Fruit fly (Drosophila melanogaster) whole organism, embryonic: ENCODE data around the gene CG2611.

Source experiments
- Ada2b ChIP-seq: fragments of 200-800 bp; sonication (Bioruptor generic); IDR thresholded peaks from 2 replicates; pipeline ENCODE4 v1.3.6; 2022; ENCODE audit warnings: missing biosample characterization, missing genetic modification characterization
- B-H1 ChIP-seq: fragments of 200-800 bp; sonication (Bioruptor generic); IDR thresholded peaks from 3 replicates; pipeline ENCODE4 v1.3.6; 2022; ENCODE audit warnings: missing biosample characterization, missing genetic modification characterization
- BtbVII ChIP-seq: fragments of 200-800 bp; sonication (Bioruptor generic); optimal IDR thresholded peaks from 3 replicates; lab custom pipeline; 2017; ENCODE audit warnings: missing biosample characterization, mild to moderate bottlenecking, missing genetic modification characterization
- CG10209 ChIP-seq: fragments of 200-800 bp; sonication (Bioruptor generic); optimal IDR thresholded peaks from 3 replicates; lab custom pipeline; 2017; ENCODE audit warnings: missing biosample characterization, mild to moderate bottlenecking, missing genetic modification characterization, missing genetic modification reagents
- CG1024 ChIP-seq: fragments of 200-800 bp; sonication (Bioruptor generic); IDR thresholded peaks from 2 replicates; pipeline ENCODE4 v1.3.6; 2022; ENCODE audit warnings: missing biosample characterization, missing genetic modification characterization
- CG10959 ChIP-seq: fragments of 200-800 bp; sonication (Bioruptor generic); IDR thresholded peaks from 2 replicates; pipeline ENCODE4 v1.3.6; 2022; ENCODE audit warnings: missing biosample characterization, missing genetic modification characterization
- CG11398 ChIP-seq: fragments of 200-800 bp; sonication (Bioruptor generic); optimal IDR thresholded peaks from 2 replicates; lab custom pipeline; 2016; ENCODE audit warnings: missing biosample characterization, missing genetic modification characterization
- CG11456 ChIP-seq: fragments of 200-800 bp; sonication (Bioruptor generic); IDR thresholded peaks from 3 replicates; pipeline ENCODE4 v1.3.6; 2022; ENCODE audit warnings: missing biosample characterization, missing genetic modification characterization
- CG12299 ChIP-seq: fragments of 200-800 bp; sonication (Bioruptor generic); optimal IDR thresholded peaks from 2 replicates; lab custom pipeline; 2018; ENCODE audit warnings: missing biosample characterization, mild to moderate bottlenecking, missing genetic modification characterization
- CG15479 ChIP-seq: fragments of 200-800 bp; sonication (Bioruptor generic); optimal IDR thresholded peaks from 3 replicates; lab custom pipeline; 2019; ENCODE audit warnings: missing biosample characterization, mild to moderate bottlenecking, missing genetic modification characterization, moderate library complexity
- CG16813 ChIP-seq: fragments of 200-800 bp; sonication (Bioruptor generic); IDR thresholded peaks from 3 replicates; pipeline ENCODE4 v1.3.6; 2022; ENCODE audit warnings: missing biosample characterization, missing genetic modification characterization; ENCODE audit not compliant: partially characterized antibody
- CG17359 ChIP-seq: fragments of 200-800 bp; sonication (Bioruptor generic); optimal IDR thresholded peaks from 3 replicates; lab custom pipeline; 2018; ENCODE audit warnings: missing biosample characterization, mild to moderate bottlenecking, missing genetic modification characterization, moderate library complexity
- CG18764 ChIP-seq: fragments of 200-800 bp; sonication (Bioruptor generic); optimal IDR thresholded peaks from 3 replicates; lab custom pipeline; 2016; ENCODE audit warnings: missing biosample characterization, missing genetic modification characterization
- CG32772 ChIP-seq: fragments of 200-800 bp; sonication (Bioruptor generic); IDR thresholded peaks from 2 replicates; pipeline ENCODE4 v1.3.6; 2022; ENCODE audit warnings: missing biosample characterization, missing genetic modification characterization
- CG7963 ChIP-seq: fragments of 200-800 bp; sonication (Bioruptor generic); IDR thresholded peaks from 3 replicates; pipeline ENCODE4 v1.3.6; 2022; ENCODE audit warnings: missing biosample characterization, missing genetic modification characterization; ENCODE audit not compliant: partially characterized antibody
- CG8765 ChIP-seq: fragments of 200-800 bp; sonication (Bioruptor generic); IDR thresholded peaks from 2 replicates; pipeline ENCODE4 v1.3.6; 2022; ENCODE audit warnings: missing biosample characterization, missing genetic modification characterization
- CG9437 ChIP-seq: fragments of 200-800 bp; sonication (Bioruptor generic); optimal IDR thresholded peaks from 2 replicates; lab custom pipeline; 2018; ENCODE audit warnings: missing biosample characterization, mild to moderate bottlenecking, missing genetic modification characterization
- CG9932 ChIP-seq: fragments of 200-800 bp; sonication (Bioruptor generic); IDR thresholded peaks from 2 replicates; pipeline ENCODE4 v1.3.6; 2022; ENCODE audit warnings: missing biosample characterization, missing genetic modification characterization
- D19B ChIP-seq: fragments of 200-800 bp; sonication (Bioruptor generic); optimal IDR thresholded peaks from 2 replicates; lab custom pipeline; 2017; ENCODE audit warnings: missing biosample characterization, mild to moderate bottlenecking, missing genetic modification characterization
- Deaf1 ChIP-seq: fragments of 200-800 bp; optimal IDR thresholded peaks from 3 replicates; lab custom pipeline; 2019; ENCODE audit warnings: missing biosample characterization, mild to moderate bottlenecking, missing genetic modification characterization, moderate library complexity
- HLHmδ ChIP-seq: fragments of 200-800 bp; sonication (Bioruptor generic); optimal IDR thresholded peaks from 2 replicates; lab custom pipeline; 2018; ENCODE audit warnings: missing biosample characterization, mild to moderate bottlenecking, missing genetic modification characterization, moderate library complexity
- Hr78 ChIP-seq, 2 experiments: fragments of 200-800 bp in 1 of 2; fragments of >200 bp in 1 of 2; sonication (Bioruptor generic) in 1 of 2; optimal IDR thresholded peaks; 2 replicates each; lab custom pipeline; 2017 to 2019; ENCODE audit warnings: missing biosample characterization in 2 of 2, missing genetic modification characterization in 2 of 2, mild to moderate bottlenecking in 1 of 2, moderate library complexity in 1 of 2
- MTF-1 ChIP-seq: fragments of 200-800 bp; sonication (Bioruptor generic); optimal IDR thresholded peaks from 2 replicates; lab custom pipeline; 2018; ENCODE audit warnings: missing biosample characterization, mild to moderate bottlenecking, missing genetic modification characterization, borderline replicate concordance
- Mad ChIP-seq: fragments of 200-800 bp; sonication (Bioruptor generic); optimal IDR thresholded peaks from 2 replicates; lab custom pipeline; 2016; ENCODE audit warnings: missing biosample characterization, missing genetic modification characterization
- Myb ChIP-seq: fragments of 200-800 bp; sonication (Bioruptor generic); optimal IDR thresholded peaks from 2 replicates; lab custom pipeline; 2016; ENCODE audit warnings: missing biosample characterization, missing genetic modification characterization
- Pdp1 ChIP-seq, 2 experiments: fragments of 200-800 bp; sonication (Bioruptor generic); optimal IDR thresholded peaks; 3 replicates each; lab custom pipeline; 2016; ENCODE audit warnings: missing biosample characterization in 2 of 2, missing genetic modification characterization in 2 of 2, mild to moderate bottlenecking in 1 of 2, moderate library complexity in 1 of 2
- Sry-δ ChIP-seq: fragments of 200-800 bp; sonication (Bioruptor generic); optimal IDR thresholded peaks from 2 replicates; lab custom pipeline; 2016; ENCODE audit warnings: missing biosample characterization, missing genetic modification characterization
- TFAM ChIP-seq: fragments of 200-800 bp; sonication (Bioruptor generic); optimal IDR thresholded peaks from 2 replicates; lab custom pipeline; 2017; ENCODE audit warnings: missing biosample characterization, missing genetic modification characterization, inconsistent platforms
- Xbp1 ChIP-seq: fragments of 200-800 bp; sonication (Bioruptor generic); optimal IDR thresholded peaks from 3 replicates; lab custom pipeline; 2016; ENCODE audit warnings: missing biosample characterization, mild to moderate bottlenecking, missing genetic modification characterization
- abd-A ChIP-seq: fragments of 200-800 bp; sonication (Bioruptor generic); optimal IDR thresholded peaks from 3 replicates; lab custom pipeline; 2019; ENCODE audit warnings: missing biosample characterization, mild to moderate bottlenecking, missing genetic modification characterization, moderate library complexity
- ap ChIP-seq: fragments of 200-800 bp; sonication (Bioruptor generic); IDR thresholded peaks from 2 replicates; pipeline ENCODE4 v1.3.6; 2022; ENCODE audit warnings: missing biosample characterization, missing genetic modification characterization
- ash1 ChIP-seq: fragments of 200-800 bp; sonication (Bioruptor generic); optimal IDR thresholded peaks from 2 replicates; lab custom pipeline; 2018; ENCODE audit warnings: missing biosample characterization, mild to moderate bottlenecking, missing genetic modification characterization
- cato ChIP-seq: fragments of 200-800 bp; sonication (Bioruptor generic); optimal IDR thresholded peaks from 2 replicates; lab custom pipeline; 2016; ENCODE audit warnings: missing biosample characterization, missing genetic modification characterization, borderline replicate concordance
- crc ChIP-seq: fragments of 200-800 bp; sonication (Bioruptor generic); optimal IDR thresholded peaks from 2 replicates; lab custom pipeline; 2016; ENCODE audit warnings: missing biosample characterization, missing genetic modification characterization
- dan ChIP-seq: fragments of 200-800 bp; sonication (Bioruptor generic); IDR thresholded peaks from 2 replicates; pipeline ENCODE4 v1.3.6; 2022; ENCODE audit warnings: missing biosample characterization, missing genetic modification characterization
- dimm ChIP-seq: fragments of 200-800 bp; sonication (Bioruptor generic); IDR thresholded peaks from 2 replicates; pipeline ENCODE4 v1.3.6; 2022; ENCODE audit warnings: missing biosample characterization, missing genetic modification characterization
- dm ChIP-seq: fragments of 200-800 bp; sonication (Bioruptor generic); optimal IDR thresholded peaks from 3 replicates; lab custom pipeline; 2016; ENCODE audit warnings: missing biosample characterization, missing genetic modification characterization
- emc ChIP-seq: fragments of 200-800 bp; sonication (Bioruptor generic); optimal IDR thresholded peaks from 2 replicates; lab custom pipeline; 2016; ENCODE audit warnings: missing biosample characterization, missing genetic modification characterization
- ems ChIP-seq: fragments of 200-800 bp; sonication (Bioruptor generic); optimal IDR thresholded peaks from 3 replicates; lab custom pipeline; 2016; ENCODE audit warnings: missing biosample characterization, missing genetic modification characterization
- esg ChIP-seq: fragments of 200-800 bp; sonication (Bioruptor generic); conservative IDR thresholded peaks from 2 replicates; pipeline ENCODE4 v1.3.6; 2022; ENCODE audit warnings: missing biosample characterization, missing genetic modification characterization
- gsb ChIP-seq: fragments of 200-800 bp; sonication (Bioruptor generic); IDR thresholded peaks from 2 replicates; pipeline ENCODE4 v1.3.6; 2022; ENCODE audit warnings: missing biosample characterization, missing genetic modification characterization
- gt ChIP-seq: fragments of 200-800 bp; sonication (Bioruptor generic); IDR thresholded peaks from 2 replicates; pipeline ENCODE4 v1.3.6; 2022; ENCODE audit warnings: missing biosample characterization, missing genetic modification characterization
- jigr1 ChIP-seq: fragments of 200-800 bp; sonication (Bioruptor generic); IDR thresholded peaks from 3 replicates; pipeline ENCODE4 v1.3.6; 2022; ENCODE audit warnings: missing biosample characterization, missing genetic modification characterization
- jing ChIP-seq: fragments of 200-800 bp; sonication (Bioruptor generic); optimal IDR thresholded peaks from 2 replicates; lab custom pipeline; 2018; ENCODE audit warnings: missing biosample characterization, mild to moderate bottlenecking, missing genetic modification characterization
- oc ChIP-seq: fragments of 200-800 bp; sonication (Bioruptor generic); optimal IDR thresholded peaks from 2 replicates; lab custom pipeline; 2018; ENCODE audit warnings: missing biosample characterization, mild to moderate bottlenecking, missing genetic modification characterization, moderate library complexity
- odd ChIP-seq: fragments of 200-800 bp; sonication (Bioruptor generic); optimal IDR thresholded peaks from 2 replicates; lab custom pipeline; 2017; ENCODE audit warnings: missing biosample characterization, mild to moderate bottlenecking, missing genetic modification characterization
- otp ChIP-seq: fragments of 200-800 bp; sonication (Bioruptor generic); IDR thresholded peaks from 3 replicates; pipeline ENCODE4, ENCODE4 v1.3.6; 2022; ENCODE audit warnings: missing biosample characterization, missing genetic modification characterization
- sens ChIP-seq: fragments of 200-800 bp; sonication (Bioruptor generic); peaks from one replicate; lab custom pipeline; 2016; ENCODE audit warnings: missing biosample characterization, missing genetic modification characterization
- tin ChIP-seq: fragments of 200-800 bp; sonication (Bioruptor generic); optimal IDR thresholded peaks from 3 replicates; lab custom pipeline; 2016; ENCODE audit warnings: missing biosample characterization, missing genetic modification characterization
- usp ChIP-seq: fragments of >200 bp; optimal IDR thresholded peaks from 2 replicates; lab custom pipeline; 2017; ENCODE audit warnings: missing biosample characterization, missing genetic modification characterization
- vfl ChIP-seq: fragments of 200-800 bp; sonication (Bioruptor generic); optimal IDR thresholded peaks from 2 replicates; lab custom pipeline; 2016; ENCODE audit warnings: missing biosample characterization, missing genetic modification characterization
- yki ChIP-seq: fragments of >200 bp; optimal IDR thresholded peaks from 3 replicates; lab custom pipeline; 2018

The CG2611 gene

dm6 chr2L:20681648-20682098, 31.7 kb downstream of the CG2611 start, which contains the start of gene Cen (continued):
- no peak for TF ChIP-seq otp (GFP tag; lab: Robert Waterston, UW)
- 0 out of 2 replicates have a peak, but pooled peaks have one; percentile 15 for TF ChIP-seq esg
- TF ChIP-seq usp (GFP tag; lab: Kevin White, UChicago): no peak
- TF ChIP-seq CG9437: peak; percentile 36
- TF ChIP-seq Sry-δ (GFP tag; lab: Kevin White, UChicago): peak; percentile 10
- TF ChIP-seq dm (GFP tag; lab: Kevin White, UChicago): no peak
- TF ChIP-seq CG9932: peak; percentile 51; the same call in 1 of the 2 replicates
- TF ChIP-seq CG1024 (GFP tag; lab: Robert Waterston, UW): 0 out of 2 replicates have a peak, but pooled peaks have one; percentile 20
- no peak for TF ChIP-seq MTF-1 (GFP tag; lab: Kevin White, UChicago)
- peak; percentile 13 for TF ChIP-seq cato
- peak; percentile 39 for TF ChIP-seq Xbp1 (GFP tag; lab: Kevin White, UChicago)
- TF ChIP-seq ash1: no peak
- TF ChIP-seq Ada2b: peak; percentile 53; the same call in 1 of the 2 replicates
- no peak for TF ChIP-seq CG16813
- TF ChIP-seq Pdp1 (GFP tag; optimal IDR thresholded peaks at IDR 0.05; lab: Kevin White, UChicago): peak; percentile 42 to 95
- TF ChIP-seq vfl: no peak
- no peak for TF ChIP-seq CG10959 (GFP tag; lab: Robert Waterston, UW)
- no peak for TF ChIP-seq dimm (GFP tag; lab: Robert Waterston, UW)
- TF ChIP-seq HLHmδ (GFP tag; lab: Kevin White, UChicago): no peak
- no peak for TF ChIP-seq yki (lab: Kevin White, UChicago)
- no peak for TF ChIP-seq odd (GFP tag; lab: Kevin White, UChicago)
- TF ChIP-seq CG17359 (tag; lab: Kevin White, UChicago): no peak
- no peak for TF ChIP-seq CG15479 (GFP tag; lab: Kevin White, UChicago)
- no peak for TF ChIP-seq jigr1 (GFP tag; lab: Robert Waterston, UW)
- peak; percentile 93 for TF ChIP-seq sens (GFP tag; lab: Kevin White, UChicago)
- peak; percentile 16 for TF ChIP-seq Myb (GFP tag; lab: Kevin White, UChicago)
- TF ChIP-seq Deaf1: no peak
- no peak for TF ChIP-seq gsb (GFP tag; lab: Robert Waterston, UW)
- TF ChIP-seq abd-A (tag; lab: Kevin White, UChicago): no peak
- no peak for TF ChIP-seq CG11456 (GFP tag; lab: Robert Waterston, UW)
- TF ChIP-seq tin (GFP tag; lab: Kevin White, UChicago): peak; percentile 14
- no peak for TF ChIP-seq jing (GFP tag; lab: Kevin White, UChicago)
- peak; percentile 34; the same call in 1 of the 2 replicates for TF ChIP-seq ap (GFP tag; lab: Robert Waterston, UW)
- peak; percentile 15; the same call in 1 of the 2 replicates for TF ChIP-seq CG8765
- TF ChIP-seq dan (GFP tag; lab: Robert Waterston, UW): no peak
- TF ChIP-seq ems (GFP tag; lab: Kevin White, UChicago): peak; percentile 2
- peak; percentile 60 for TF ChIP-seq CG32772 (GFP tag; lab: Robert Waterston, UW)
- TF ChIP-seq, all 482 proteins: peak for 107

dm6 chr2L:20682136-20682733, 32.2 kb downstream of the CG2611 start, which contains the start of gene CG2617:
Gene CG2617 (plus strand): TSS chr2L:20682368.
- no peak for TF ChIP-seq gt
- TF ChIP-seq TFAM (GFP tag; lab: Kevin White, UChicago): no peak
- no peak for TF ChIP-seq CG10209
- TF ChIP-seq D19B (GFP tag; lab: Kevin White, UChicago): no peak
- TF ChIP-seq CG18764: no peak
- 0 out of 3 replicates have a peak, but pooled peaks have one; percentile 20 for TF ChIP-seq CG7963 (GFP tag; lab: Robert Waterston, UW)
- no peak for TF ChIP-seq crc (GFP tag; lab: Kevin White, UChicago)
- TF ChIP-seq Sry-δ (GFP tag; lab: Kevin White, UChicago): no peak
- TF ChIP-seq oc (tag; lab: Kevin White, UChicago): no peak
- no peak for TF ChIP-seq Mad
- TF ChIP-seq CG12299 (tag; lab: Kevin White, UChicago): no peak
- no peak for TF ChIP-seq CG11398
- TF ChIP-seq esg: 0 out of 2 replicates have a peak, but pooled peaks have one; percentile 2
- no peak for TF ChIP-seq emc
- TF ChIP-seq Hr78 (GFP tag; optimal IDR thresholded peaks at IDR 0.05; lab: Kevin White, UChicago): no peak
- TF ChIP-seq B-H1: no peak
- TF ChIP-seq BtbVII: no peak
